Fruit fly (Drosophila melanogaster) whole organism, pupa: ENCODE results near the gene Asciz.

Experiments used
- CG10348 ChIP-seq: fragments of 200-800 bp; sonication (Bioruptor generic); IDR thresholded peaks from 2 replicates; pipeline ENCODE4 v1.3.6; 2022; ENCODE audit warnings: missing biosample characterization, missing genetic modification characterization
- CG12605 ChIP-seq: fragments of 200-800 bp; sonication (Bioruptor generic); IDR thresholded peaks from 2 replicates; pipeline ENCODE4 v1.3.6; 2022; ENCODE audit warnings: missing biosample characterization, missing genetic modification characterization
- CG13204 ChIP-seq: fragments of 200-800 bp; sonication (Bioruptor generic); optimal IDR thresholded peaks from 2 replicates; lab custom pipeline; 2018; ENCODE audit warnings: missing biosample characterization, mild to moderate bottlenecking, missing genetic modification characterization, moderate library complexity
- CG14655 ChIP-seq: fragments of 200-800 bp; sonication (Bioruptor generic); optimal IDR thresholded peaks from 3 replicates; lab custom pipeline; 2017; ENCODE audit warnings: mild to moderate bottlenecking, missing biosample characterization, missing genetic modification reagents, missing genetic modification characterization
- CG15710 ChIP-seq: fragments of 200-800 bp; sonication (Bioruptor generic); optimal IDR thresholded peaks from 2 replicates; lab custom pipeline; 2018; ENCODE audit warnings: missing biosample characterization, mild to moderate bottlenecking, missing genetic modification characterization, moderate library complexity
- CG17806 ChIP-seq: fragments of 200-800 bp; sonication (Bioruptor generic); optimal IDR thresholded peaks from 2 replicates; lab custom pipeline; 2018; ENCODE audit warnings: missing biosample characterization, mild to moderate bottlenecking, missing genetic modification characterization, moderate library complexity
- CG32121 ChIP-seq: fragments of 200-800 bp; sonication (Bioruptor generic); IDR thresholded peaks from 2 replicates; pipeline ENCODE4 v1.3.6; 2022; ENCODE audit warnings: missing biosample characterization, missing genetic modification characterization
- CG34367 ChIP-seq: fragments of 200-800 bp; sonication (Bioruptor generic); optimal IDR thresholded peaks from 2 replicates; lab custom pipeline; 2018; ENCODE audit warnings: missing biosample characterization, mild to moderate bottlenecking, missing genetic modification characterization
- CG4496 ChIP-seq: fragments of 200-800 bp; sonication (Bioruptor generic); IDR thresholded peaks from 3 replicates; pipeline ENCODE4 v1.3.6; 2022; ENCODE audit warnings: missing biosample characterization, missing genetic modification characterization
- CG8159 ChIP-seq: fragments of 200-800 bp; sonication (Bioruptor generic); optimal IDR thresholded peaks from 3 replicates; lab custom pipeline; 2018; ENCODE audit warnings: missing biosample characterization, mild to moderate bottlenecking, missing genetic modification characterization, moderate library complexity
- CG8301 ChIP-seq: fragments of 200-800 bp; sonication (Bioruptor generic); optimal IDR thresholded peaks from 2 replicates; lab custom pipeline; 2018; ENCODE audit warnings: missing biosample characterization, mild to moderate bottlenecking, missing genetic modification characterization
- CG9948 ChIP-seq: fragments of 200-800 bp; sonication (Bioruptor generic); optimal IDR thresholded peaks from 2 replicates; lab custom pipeline; 2018; ENCODE audit warnings: missing biosample characterization, mild to moderate bottlenecking, missing genetic modification characterization, moderate library complexity
- D1 ChIP-seq: fragments of 200-800 bp; sonication (Bioruptor generic); optimal IDR thresholded peaks from 2 replicates; lab custom pipeline; 2018; ENCODE audit warnings: missing biosample characterization, mild to moderate bottlenecking, missing genetic modification characterization, moderate library complexity
- EcR ChIP-seq: fragments of 200-800 bp; sonication (Bioruptor generic); optimal IDR thresholded peaks from 3 replicates; lab custom pipeline; 2019; ENCODE audit warnings: missing biosample characterization, missing genetic modification characterization, mild to moderate bottlenecking, moderate library complexity, missing genetic modification reagents
- Ets98B ChIP-seq: fragments of 200-800 bp; sonication (Bioruptor generic); IDR thresholded peaks from 2 replicates; pipeline ENCODE4 v1.3.6; 2022; ENCODE audit warnings: missing biosample characterization, missing genetic modification characterization
- Pif1A ChIP-seq: fragments of 200-800 bp; sonication (Bioruptor generic); optimal IDR thresholded peaks from 3 replicates; lab custom pipeline; 2016; ENCODE audit warnings: missing biosample characterization, missing genetic modification characterization
- Pif1B ChIP-seq: fragments of 200-800 bp; sonication (Bioruptor generic); optimal IDR thresholded peaks from 3 replicates; lab custom pipeline; 2016; ENCODE audit warnings: missing biosample characterization, missing genetic modification characterization
- Snoo ChIP-seq: fragments of 200-800 bp; sonication (Bioruptor generic); optimal IDR thresholded peaks from 3 replicates; lab custom pipeline; 2017; ENCODE audit warnings: missing biosample characterization, mild to moderate bottlenecking, missing genetic modification characterization, inconsistent platforms
- fd96Ca ChIP-seq: fragments of 200-800 bp; sonication (Bioruptor generic); IDR thresholded peaks from 3 replicates; pipeline ENCODE4 v1.3.6; 2022; ENCODE audit warnings: missing biosample characterization, missing genetic modification characterization
- gl ChIP-seq: fragments of 200-800 bp; sonication (Bioruptor generic); optimal IDR thresholded peaks from 2 replicates; lab custom pipeline; 2018; ENCODE audit warnings: missing biosample characterization, mild to moderate bottlenecking, missing genetic modification characterization
- rn ChIP-seq: fragments of 200-800 bp; sonication (Bioruptor generic); IDR thresholded peaks from 2 replicates; pipeline ENCODE4 v1.3.6; 2022; ENCODE audit warnings: missing biosample characterization, missing genetic modification characterization

Gene Asciz

DNA sequence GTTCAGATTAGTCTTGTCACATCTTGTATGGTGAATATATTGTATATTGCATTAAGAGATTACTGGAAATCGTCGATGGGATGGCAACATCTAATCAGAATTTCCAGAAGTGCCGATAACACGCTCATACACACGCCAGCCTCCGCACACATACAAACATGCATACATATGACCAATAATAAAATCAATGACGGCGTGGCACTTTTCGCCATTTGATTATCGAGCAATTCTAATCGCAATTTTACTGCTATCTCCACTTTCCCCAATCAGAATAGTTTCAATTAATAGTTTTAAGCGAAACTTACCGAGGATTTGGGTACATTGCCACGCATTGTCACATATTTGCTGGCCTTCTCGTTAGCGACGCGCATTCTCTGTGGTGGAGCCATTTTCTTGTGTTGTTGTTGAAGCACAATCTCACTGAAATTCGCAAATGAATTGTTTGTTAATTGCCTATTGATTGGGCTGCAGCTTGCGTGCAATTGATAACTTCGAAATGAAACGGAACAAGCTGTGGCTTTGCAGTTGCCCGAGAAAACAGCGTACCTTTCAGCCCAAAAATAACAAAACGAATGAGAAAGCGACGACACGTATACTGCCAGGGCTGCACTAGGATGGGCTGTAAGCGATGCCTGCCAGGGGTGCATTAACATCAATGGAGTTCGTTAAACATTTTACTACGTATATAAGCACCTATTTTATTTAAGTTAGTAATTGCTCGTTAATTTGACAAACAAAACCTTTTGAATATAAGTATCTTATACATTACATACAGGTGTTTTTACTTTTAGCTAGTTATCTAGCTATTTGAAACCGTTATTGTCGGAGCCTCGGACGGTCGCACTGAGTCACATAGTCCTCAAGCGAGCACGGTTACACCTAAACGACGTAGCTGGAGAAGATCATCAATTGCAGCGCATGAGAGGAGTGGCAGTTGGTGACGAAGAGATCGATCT lies 32.7 kb upstream of the Asciz start, which contains the start of the genes CG32276 and gry:
Gene CG32276, minus strand, starts transcription at position 601 of the 956 bp plus-strand sequence.
Gene gry, plus strand, starts transcription at position 644 of the 956 bp plus-strand sequence.
- no peak for TF ChIP-seq CG13204 (GFP tag; lab: Kevin White, UChicago)
- no peak for TF ChIP-seq CG8159
- TF ChIP-seq rn (GFP tag; lab: Robert Waterston, UW) = 0 out of 2 replicates have a peak, but pooled peaks have one; percentile 32
- TF ChIP-seq CG14655 (GFP tag; lab: Kevin White, UChicago) = no peak
- TF ChIP-seq CG17806 = peak; percentile 49
- TF ChIP-seq CG8301 (tag; lab: Kevin White, UChicago) = no peak
- peak; percentile 58; the same call in 1 of the 2 replicates for TF ChIP-seq Ets98B (GFP tag; lab: Robert Waterston, UW)
- TF ChIP-seq CG4496 = peak; percentile 54; the same call in 2 of the 3 replicates
- TF ChIP-seq CG15710 (tag; lab: Kevin White, UChicago) = peak; percentile 56
- TF ChIP-seq Pif1B (GFP tag; lab: Kevin White, UChicago) = no peak
- peak; percentile 22; the same call in 1 of the 2 replicates for TF ChIP-seq CG12605 (GFP tag; lab: Robert Waterston, UW)
- no peak for TF ChIP-seq CG9948
- TF ChIP-seq Snoo (tag; lab: Kevin White, UChicago) = no peak
- TF ChIP-seq CG10348 (GFP tag; lab: Robert Waterston, UW) = no peak
- peak; percentile 35 for TF ChIP-seq EcR (GFP tag; lab: Kevin White, UChicago)
- peak; percentile 77; the same call in 2 of the 3 replicates for TF ChIP-seq fd96Ca (GFP tag; lab: Robert Waterston, UW)
- peak; percentile 76 for TF ChIP-seq CG32121 (GFP tag; lab: Robert Waterston, UW)
- TF ChIP-seq CG34367 (tag; lab: Kevin White, UChicago) = peak; percentile 50
- TF ChIP-seq Pif1A (GFP tag; lab: Kevin White, UChicago) = no peak
- no peak for TF ChIP-seq D1 (tag; lab: Kevin White, UChicago)
- no peak for TF ChIP-seq gl

DNA sequence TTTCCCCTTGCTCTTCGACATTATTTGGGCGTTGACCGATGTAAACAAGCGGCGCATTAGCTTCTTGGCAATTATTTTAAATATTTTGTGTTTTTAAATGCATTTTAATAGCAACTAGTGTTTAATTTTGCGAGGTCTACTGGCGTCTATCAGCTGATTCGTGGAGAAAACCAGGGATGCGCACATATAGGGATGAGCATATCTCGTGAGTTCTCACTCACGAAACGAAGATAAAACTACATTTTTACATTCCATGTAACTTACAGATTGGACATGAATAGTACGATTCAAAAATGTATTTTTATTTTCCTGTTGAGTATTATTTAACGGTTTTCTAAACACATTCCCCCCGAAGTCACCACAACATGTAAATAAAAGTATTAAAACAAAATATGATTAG lies 31.4 kb upstream of the Asciz start, which contains the start of gene CG14966:
Gene CG14966, minus strand, starts transcription at position 168 of the 400 bp plus-strand sequence.
- 0 out of 2 replicates have a peak, but pooled peaks have one; percentile 19 for TF ChIP-seq CG12605 (GFP tag; lab: Robert Waterston, UW)
- no peak for TF ChIP-seq CG13204 (GFP tag; lab: Kevin White, UChicago)
- TF ChIP-seq gl = peak; percentile 6

DNA sequence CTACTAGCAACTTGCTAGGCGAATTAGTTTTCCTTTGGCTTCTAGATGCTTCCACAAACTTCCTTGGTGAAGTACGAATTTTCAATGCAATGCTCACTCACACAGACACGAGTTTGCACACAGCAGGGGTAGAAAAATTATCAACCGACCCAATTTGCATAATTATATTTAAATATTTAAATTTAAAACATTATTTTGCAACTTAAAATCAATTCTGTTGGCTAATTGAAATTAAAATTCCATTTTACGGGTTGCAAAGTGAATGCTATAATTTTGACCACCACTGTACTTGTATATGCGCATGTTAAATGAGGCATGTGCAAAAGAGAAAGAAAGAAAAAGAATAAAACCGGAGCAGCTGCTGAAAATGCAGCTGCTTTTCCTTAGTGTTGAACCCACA lies 28.0 kb upstream of the Asciz start:
- TF ChIP-seq D1 (tag; lab: Kevin White, UChicago) (no peak), EcR (GFP tag; lab: Kevin White, UChicago) (no peak), CG14655 (GFP tag; lab: Kevin White, UChicago) (peak; percentile 96), CG8159 (peak; percentile 94), CG34367 (tag; lab: Kevin White, UChicago) (peak; percentile 96), CG15710 (tag; lab: Kevin White, UChicago) (peak; percentile 92), CG8301 (tag; lab: Kevin White, UChicago) (peak; percentile 97), CG9948 (peak; percentile 93), gl (peak; percentile 88), fd96Ca (GFP tag; lab: Robert Waterston, UW) (peak; percentile 95), rn (GFP tag; lab: Robert Waterston, UW) (peak; percentile 96), Ets98B (GFP tag; lab: Robert Waterston, UW) (peak; percentile 98), CG17806 (peak; percentile 96), Pif1A (GFP tag; lab: Kevin White, UChicago) (peak; percentile 98), CG32121 (GFP tag; lab: Robert Waterston, UW) (peak; percentile 98), CG12605 (GFP tag; lab: Robert Waterston, UW) (peak; percentile 99), CG4496 (peak; percentile 99), CG10348 (GFP tag; lab: Robert Waterston, UW) (peak; percentile 84), Pif1B (GFP tag; lab: Kevin White, UChicago) (peak; percentile 98), Snoo (tag; lab: Kevin White, UChicago) (peak; percentile 94), CG13204 (GFP tag; lab: Kevin White, UChicago) (peak; percentile 55)

DNA sequence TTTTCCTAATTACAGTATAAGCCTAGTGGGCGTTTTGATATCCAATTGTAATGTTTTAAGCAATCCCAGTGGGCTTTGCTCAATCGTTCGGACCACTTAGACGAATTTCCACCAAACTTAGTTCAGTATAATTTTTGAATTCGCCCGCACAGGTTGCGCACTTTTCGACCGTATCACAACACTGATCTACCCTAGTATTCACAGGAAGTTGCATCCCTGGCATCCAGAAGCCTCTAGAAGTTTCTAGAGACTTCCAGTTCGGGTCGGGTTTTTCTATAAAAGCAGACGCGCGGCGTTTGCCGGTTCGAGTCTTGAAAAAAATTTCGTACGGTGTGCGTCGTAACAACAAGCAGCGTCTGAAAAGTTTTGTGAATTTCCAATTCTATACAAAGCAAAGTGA lies 26.9 kb upstream of the Asciz start, which contains the start of gene Hsp83:
Gene Hsp83, plus strand, starts transcription at position 58 of the 400 bp plus-strand sequence.
- no peak for TF ChIP-seq CG14655 (GFP tag; lab: Kevin White, UChicago)
- TF ChIP-seq CG17806 = peak; percentile 65
- peak; percentile 76 for TF ChIP-seq CG15710 (tag; lab: Kevin White, UChicago)
- peak; percentile 94 for TF ChIP-seq Ets98B (GFP tag; lab: Robert Waterston, UW)
- peak; percentile 89 for TF ChIP-seq CG34367 (tag; lab: Kevin White, UChicago)
- TF ChIP-seq CG4496 = peak; percentile 95
- TF ChIP-seq Pif1A (GFP tag; lab: Kevin White, UChicago) = peak; percentile 96
- TF ChIP-seq CG8159 = peak; percentile 72
- TF ChIP-seq gl = peak; percentile 95
- peak; percentile 97 for TF ChIP-seq Snoo (tag; lab: Kevin White, UChicago)
- peak; percentile 87 for TF ChIP-seq CG32121 (GFP tag; lab: Robert Waterston, UW)
- peak; percentile 58 for TF ChIP-seq CG9948
- TF ChIP-seq CG10348 (GFP tag; lab: Robert Waterston, UW) = no peak
- peak; percentile 95 for TF ChIP-seq CG13204 (GFP tag; lab: Kevin White, UChicago)
- TF ChIP-seq D1 (tag; lab: Kevin White, UChicago) = no peak
- no peak for TF ChIP-seq CG8301 (tag; lab: Kevin White, UChicago)
- TF ChIP-seq fd96Ca (GFP tag; lab: Robert Waterston, UW) = peak; percentile 72; the same call in 2 of the 3 replicates
- peak; percentile 94 for TF ChIP-seq CG12605 (GFP tag; lab: Robert Waterston, UW)
- TF ChIP-seq Pif1B (GFP tag; lab: Kevin White, UChicago) = peak; percentile 92
- peak; percentile 22 for TF ChIP-seq EcR (GFP tag; lab: Kevin White, UChicago)
- TF ChIP-seq rn (GFP tag; lab: Robert Waterston, UW) = no peak
- TF ChIP-seq, all 21 proteins: peak for 16
